Fruit fly (Drosophila melanogaster) whole organism, larva: ENCODE data around the gene Gr64c.
A peak's percentile ranks its signal among the peaks of the same experiment; 100 is the strongest.

Source experiments
- noc ChIP-seq: fragments of 200-800 bp; sonication (Bioruptor generic); optimal IDR thresholded peaks from 3 replicates; lab custom pipeline; 2019; ENCODE audit warnings: missing biosample characterization, mild to moderate bottlenecking, missing genetic modification characterization, moderate library complexity

The Gr64c gene

DNA sequence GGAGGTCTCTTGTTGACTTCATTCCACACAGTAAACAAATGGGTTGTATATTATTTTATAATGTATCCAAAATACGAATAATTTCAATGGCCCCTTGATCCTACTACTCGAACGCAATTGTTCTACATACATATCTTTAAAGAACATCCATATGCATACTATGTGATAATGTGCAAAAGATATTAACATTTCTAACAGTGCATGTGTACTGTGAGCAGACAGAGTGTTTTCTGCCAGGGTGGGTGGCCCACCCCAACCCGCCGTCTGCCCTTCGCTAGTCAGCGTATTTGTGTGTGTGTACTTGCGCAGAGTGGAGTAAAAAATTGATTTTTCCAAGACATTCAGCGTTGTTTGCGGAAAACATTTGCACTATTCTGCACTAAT, 42.6 kb downstream of the Gr64c start:
- TF ChIP-seq noc, result no peak

DNA sequence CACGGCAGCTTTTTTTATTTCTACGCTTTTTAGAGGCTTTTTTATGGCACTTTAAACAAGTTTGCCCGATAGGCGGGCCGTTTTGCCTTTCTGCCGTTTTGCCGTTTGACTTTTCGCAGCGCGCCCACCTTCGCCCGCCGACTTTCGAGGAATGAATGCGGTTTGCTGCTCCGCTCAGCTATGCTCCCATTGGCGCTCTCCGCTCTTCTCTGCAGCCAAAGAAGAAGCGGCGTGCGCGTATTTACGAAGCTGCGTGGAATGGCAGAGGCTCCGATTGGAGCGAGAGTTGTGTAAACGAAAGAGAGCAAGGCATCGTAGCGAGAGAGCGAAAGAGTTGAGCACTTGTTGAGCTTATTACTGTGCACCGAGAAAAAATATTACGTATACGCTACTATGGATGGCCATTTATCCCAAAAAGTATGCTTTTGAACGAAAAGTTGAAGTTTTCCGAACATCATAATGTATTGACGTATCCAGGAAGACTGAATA, 43.2 kb downstream of the Gr64c start, which contains the start of gene wit:
Gene wit (minus strand): TSS at position 157 of the 489 bp plus-strand sequence.
- TF ChIP-seq noc, result peak; percentile 52

DNA sequence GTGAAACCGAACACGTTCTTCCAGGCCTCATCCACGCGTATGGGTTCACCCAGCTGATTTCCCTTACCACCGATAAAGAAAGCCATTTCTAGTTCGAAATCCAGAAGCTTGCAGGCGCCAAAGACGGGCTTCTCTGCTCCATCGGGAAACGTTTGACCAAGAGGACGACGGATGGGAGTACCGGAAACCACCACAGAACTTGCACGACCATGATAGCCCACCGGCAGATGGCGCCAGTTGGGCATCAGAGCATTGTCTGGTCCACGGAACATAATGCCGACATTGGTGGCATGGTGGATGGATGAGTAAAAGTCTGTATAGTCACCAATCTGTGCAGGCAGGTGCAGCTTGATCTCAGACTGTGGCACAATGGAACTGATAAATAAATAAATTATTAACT, 44.3 kb downstream of the Gr64c start:
- TF ChIP-seq noc, result no peak

dm6 chr3L:4073755-4074154, 45.4 kb downstream of the Gr64c start, which contains the start of gene Faa:
Gene Faa (minus strand): TSS chr3L:4073954.
- TF ChIP-seq noc, result no peak

dm6 chr3L:4076907-4077306, 48.5 kb downstream of the Gr64c start:
- no peak for TF ChIP-seq noc

DNA sequence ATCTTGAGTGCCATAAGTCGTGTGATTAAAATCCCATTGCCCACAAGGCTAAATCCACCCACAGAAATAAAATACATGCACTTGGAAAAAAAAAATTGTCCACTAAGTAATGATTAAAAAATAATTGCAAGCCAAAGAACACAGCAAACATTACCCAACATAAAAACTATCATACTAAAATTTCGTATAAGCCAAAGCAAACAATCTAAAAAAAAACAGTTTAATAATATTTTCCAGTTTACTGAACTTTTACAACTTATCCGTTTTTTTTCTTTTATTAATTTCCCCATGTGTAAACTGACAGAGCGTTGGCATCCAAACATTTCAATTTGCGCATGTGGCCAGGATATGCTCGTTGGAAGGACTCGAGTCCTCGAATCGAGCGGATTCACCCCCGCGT, 51.9 kb downstream of the Gr64c start:
- no peak for TF ChIP-seq noc

DNA sequence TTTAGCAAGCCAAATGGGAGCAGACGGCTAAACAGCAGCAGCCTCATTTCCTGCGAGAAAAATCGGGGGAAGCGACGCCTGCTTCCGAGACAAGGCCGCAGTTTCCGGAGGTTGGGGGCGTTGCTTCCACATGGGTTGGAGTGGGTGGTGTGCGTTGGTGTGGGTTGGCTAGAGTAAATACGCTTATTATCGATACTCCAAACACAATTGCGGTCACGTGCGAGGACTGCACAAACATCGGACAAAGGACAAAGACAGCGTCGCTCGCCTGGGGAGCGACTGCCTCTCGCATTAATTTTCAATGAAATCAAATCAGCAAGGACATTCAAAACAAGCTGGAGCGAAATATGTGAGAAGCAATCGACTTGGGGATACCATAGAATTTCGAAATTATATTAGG, 52.8 kb downstream of the Gr64c start:
- TF ChIP-seq noc, result no peak
